Worm (Caenorhabditis elegans) whole organism, young adult: ENCODE results near the gene pqn-27.

Source experiments
- B0261.1 ChIP-seq: sonication (generic microtip); optimal IDR thresholded peaks from 2 replicates; lab custom pipeline; 2016; ENCODE audit warnings: mild to moderate bottlenecking, missing genetic modification characterization, moderate library complexity, missing compliant biosample characterization
- B0336.3 ChIP-seq: fragments of 200-800 bp; sonication (Bioruptor generic); IDR thresholded peaks from 2 replicates; pipeline ENCODE4 v1.3.6; 2022; ENCODE audit warnings: missing genetic modification characterization, missing compliant biosample characterization
- C06A6.2 ChIP-seq: fragments of 200-800 bp; sonication (Bioruptor generic); conservative IDR thresholded peaks from 2 replicates; pipeline ENCODE4 v1.3.6; 2022; ENCODE audit warnings: missing genetic modification characterization, missing compliant biosample characterization
- C17E4.6 ChIP-seq: fragments of 200-800 bp; sonication (Bioruptor generic); IDR thresholded peaks from 2 replicates; pipeline ENCODE4 v1.3.6; 2022; ENCODE audit warnings: missing genetic modification reagents, missing genetic modification characterization, missing compliant biosample characterization
- F23B12.7 ChIP-seq: sonication (generic microtip); optimal IDR thresholded peaks from 2 replicates; lab custom pipeline; 2017; ENCODE audit warnings: missing genetic modification characterization, mild to moderate bottlenecking, missing compliant biosample characterization, antibody characterized with exemption, moderate library complexity; ENCODE audit not compliant: insufficient read depth
- F39B2.1 ChIP-seq: fragments of 200-800 bp; sonication (Bioruptor generic); IDR thresholded peaks from 2 replicates; pipeline ENCODE4 v1.3.6; 2022; ENCODE audit warnings: missing genetic modification reagents, missing genetic modification characterization, missing compliant biosample characterization
- F57C9.4 ChIP-seq: sonication (generic microtip); optimal IDR thresholded peaks from 2 replicates; lab custom pipeline; 2017; ENCODE audit warnings: mild to moderate bottlenecking, missing genetic modification characterization, missing compliant biosample characterization
- Y53F4B.3 ChIP-seq: fragments of 200-800 bp; sonication (Bioruptor generic); IDR thresholded peaks from 2 replicates; pipeline ENCODE4 v1.3.6; 2022; ENCODE audit warnings: missing genetic modification reagents, missing genetic modification characterization, missing compliant biosample characterization
- aptf-3 ChIP-seq: fragments of 200-800 bp; sonication (Bioruptor generic); IDR thresholded peaks from 2 replicates; pipeline ENCODE4 v1.3.6; 2022; ENCODE audit warnings: missing genetic modification characterization, missing compliant biosample characterization
- attf-5 ChIP-seq: fragments of 200-800 bp; sonication (Bioruptor generic); optimal IDR thresholded peaks from 2 replicates; lab custom pipeline; 2018; ENCODE audit warnings: mild to moderate bottlenecking, missing genetic modification characterization, missing compliant biosample characterization
- bed-2 ChIP-seq: fragments of 200-800 bp; sonication (Bioruptor generic); IDR thresholded peaks from 2 replicates; pipeline ENCODE4 v1.3.6; 2022; ENCODE audit warnings: missing genetic modification reagents, missing genetic modification characterization, missing compliant biosample characterization
- ccch-3 ChIP-seq: fragments of 200-800 bp; sonication (Bioruptor generic); optimal IDR thresholded peaks from 2 replicates; lab custom pipeline; 2018; ENCODE audit warnings: mild to moderate bottlenecking, missing genetic modification characterization, missing compliant biosample characterization
- cebp-1 ChIP-seq, 2 experiments: fragments of 200-800 bp in 1 of 2; sonication (Bioruptor generic) in 1 of 2; sonication (generic microtip) in 1 of 2; IDR thresholded peaks in 1 of 2; optimal IDR thresholded peaks in 1 of 2; 2 replicates each; pipeline versions ENCODE4 v1.3.6 to Lab custom; 2017 to 2022; ENCODE audit warnings: missing compliant biosample characterization in 2 of 2, missing genetic modification characterization in 2 of 2, mild to moderate bottlenecking in 1 of 2, missing genetic modification reagents in 1 of 2, moderate library complexity in 1 of 2
- ceh-27 ChIP-seq: fragments of 200-800 bp; sonication (Bioruptor generic); optimal IDR thresholded peaks from 2 replicates; lab custom pipeline; 2018; ENCODE audit warnings: mild to moderate bottlenecking, missing genetic modification characterization, moderate library complexity, missing compliant biosample characterization
- ceh-58 ChIP-seq: fragments of 200-800 bp; sonication (Bioruptor generic); IDR thresholded peaks from 2 replicates; pipeline ENCODE4 v1.3.6; 2022; ENCODE audit warnings: missing genetic modification characterization, missing compliant biosample characterization
- dox-1 ChIP-seq: fragments of 200-800 bp; sonication (Bioruptor generic); IDR thresholded peaks from 2 replicates; pipeline ENCODE4 v1.3.6; 2022; ENCODE audit warnings: missing genetic modification reagents, missing genetic modification characterization, missing compliant biosample characterization
- egrh-3 ChIP-seq: fragments of 200-800 bp; sonication (Bioruptor generic); IDR thresholded peaks from 2 replicates; pipeline ENCODE4 v1.3.6; 2022; ENCODE audit warnings: missing genetic modification reagents, missing genetic modification characterization, missing compliant biosample characterization
- ets-4 ChIP-seq: fragments of 200-800 bp; sonication (Bioruptor generic); optimal IDR thresholded peaks from 2 replicates; lab custom pipeline; 2018; ENCODE audit warnings: mild to moderate bottlenecking, missing genetic modification characterization, missing compliant biosample characterization
- fkh-3 ChIP-seq: sonication (generic microtip); optimal IDR thresholded peaks from 2 replicates; lab custom pipeline; 2016; ENCODE audit warnings: mild to moderate bottlenecking, missing genetic modification characterization, missing compliant biosample characterization
- lin-26 ChIP-seq: fragments of 200-800 bp; sonication (Bioruptor generic); IDR thresholded peaks from 2 replicates; pipeline ENCODE4 v1.3.6; 2022; ENCODE audit warnings: missing genetic modification reagents, missing genetic modification characterization, missing compliant biosample characterization
- lin-40 ChIP-seq: sonication (generic microtip); optimal IDR thresholded peaks from 2 replicates; lab custom pipeline; 2016; ENCODE audit warnings: missing genetic modification characterization, mild to moderate bottlenecking, missing compliant biosample characterization, missing genotype, missing genetic modification reagents
- lsl-1 ChIP-seq: fragments of 200-800 bp; sonication (Bioruptor generic); optimal IDR thresholded peaks from 2 replicates; lab custom pipeline; 2018; ENCODE audit warnings: mild to moderate bottlenecking, missing genetic modification characterization, moderate library complexity, missing compliant biosample characterization
- madf-3 ChIP-seq: fragments of 200-800 bp; sonication (Bioruptor generic); IDR thresholded peaks from 2 replicates; pipeline ENCODE4 v1.3.6; 2022; ENCODE audit warnings: missing genetic modification reagents, missing genetic modification characterization, missing compliant biosample characterization
- mes-4 ChIP-seq: sonication (generic microtip); optimal IDR thresholded peaks from 2 replicates; lab custom pipeline; 2016; ENCODE audit warnings: missing genotype, missing genetic modification characterization, missing compliant biosample characterization
- nfyb-1 ChIP-seq: fragments of 200-800 bp; sonication (Bioruptor generic); IDR thresholded peaks from 2 replicates; pipeline ENCODE4 v1.3.6; 2022; ENCODE audit warnings: missing genetic modification reagents, missing genetic modification characterization, missing compliant biosample characterization
- nhr-120 ChIP-seq: fragments of 200-800 bp; sonication (Bioruptor generic); IDR thresholded peaks from 2 replicates; pipeline ENCODE4 v1.3.6; 2022; ENCODE audit warnings: missing genetic modification characterization, missing compliant biosample characterization
- rpc-1 ChIP-seq, 2 experiments: fragments of 150-350 bp in 1 of 2; sonication (generic microtip) in 1 of 2; optimal IDR thresholded peaks; 2 replicates each; lab custom pipeline; 2014 to 2018; ENCODE audit warnings: missing biosample characterization in 1 of 2, missing genetic modification characterization in 1 of 2, missing genetic modification reagents in 1 of 2, missing genotype in 1 of 2
- snpc-4 ChIP-seq, 5 experiments: fragments of 150-350 bp in 1 of 5; sonication (generic microtip) in 4 of 5; optimal IDR thresholded peaks; 2 replicates each; lab custom pipeline; 2014 to 2018; ENCODE audit warnings: missing genetic modification characterization in 5 of 5, missing biosample characterization in 3 of 5, antibody characterized with exemption in 2 of 5, mild to moderate bottlenecking in 2 of 5, missing compliant biosample characterization in 2 of 5, missing genotype in 2 of 5, moderate library complexity in 2 of 5, missing genetic modification reagents in 1 of 5
- somi-1 ChIP-seq: fragments of 200-800 bp; sonication (Bioruptor generic); optimal IDR thresholded peaks from 2 replicates; lab custom pipeline; 2018; ENCODE audit warnings: mild to moderate bottlenecking, missing genetic modification characterization, missing compliant biosample characterization
- tlf-1 ChIP-seq: fragments of 200-800 bp; sonication (Bioruptor generic); optimal IDR thresholded peaks from 2 replicates; lab custom pipeline; 2018; ENCODE audit warnings: mild to moderate bottlenecking, missing genetic modification characterization, missing compliant biosample characterization
- unc-130 ChIP-seq: sonication (generic microtip); optimal IDR thresholded peaks from 2 replicates; lab custom pipeline; 2016; ENCODE audit warnings: missing genetic modification reagents, missing genetic modification characterization, missing compliant biosample characterization
- ztf-22 ChIP-seq: fragments of 200-800 bp; sonication (Bioruptor generic); optimal IDR thresholded peaks from 2 replicates; lab custom pipeline; 2018; ENCODE audit warnings: mild to moderate bottlenecking, missing genetic modification characterization, moderate library complexity, missing compliant biosample characterization
- ztf-28 ChIP-seq: fragments of 200-800 bp; sonication (Bioruptor generic); IDR thresholded peaks from 2 replicates; pipeline ENCODE4 v1.3.6; 2022; ENCODE audit warnings: missing genetic modification reagents, missing genetic modification characterization, missing compliant biosample characterization
- ztf-3 ChIP-seq: fragments of 200-800 bp; sonication (Bioruptor generic); optimal IDR thresholded peaks from 2 replicates; lab custom pipeline; 2018; ENCODE audit warnings: mild to moderate bottlenecking, missing genetic modification characterization, missing compliant biosample characterization

The pqn-27 gene

ce11 chrII:13447668-13448067 lies 12.8 kb downstream of the pqn-27 start (continued):
- peak; percentile 81 for TF ChIP-seq cebp-1 (GFP tag; IDR thresholded peaks at IDR 0.05; lab: Robert Waterston, UW)
- peak; percentile 92 for TF ChIP-seq cebp-1 (tag; optimal IDR thresholded peaks at IDR 0.05; lab: Kevin White, UChicago)
- no peak for TF ChIP-seq F57C9.4
- peak; percentile 16 for TF ChIP-seq somi-1
- TF ChIP-seq snpc-4 (GFP tag; optimal IDR thresholded peaks at IDR 0.05; lab: Kevin White, UChicago): no peak
- TF ChIP-seq snpc-4 (tag; optimal IDR thresholded peaks at IDR 0.05; lab: Kevin White, UChicago): peak in 3 of 4 experiments; percentile 28 to 47 (median 40)
- TF ChIP-seq, all 124 proteins: peak for 24

ce11 chrII:13447166-13447643 lies 13.2 kb downstream of the pqn-27 start, which contains the start of gene tbc-14:
Gene tbc-14, minus strand, starts transcription at chrII:13447593.
- TF ChIP-seq egrh-3 (GFP tag; lab: Robert Waterston, UW): no peak
- no peak for TF ChIP-seq dox-1 (GFP tag; lab: Robert Waterston, UW)
- TF ChIP-seq nhr-120 (GFP tag; lab: Robert Waterston, UW): no peak
- no peak for TF ChIP-seq lin-40 (tag; lab: Kevin White, UChicago)
- no peak for TF ChIP-seq ccch-3 (GFP tag; lab: Kevin White, UChicago)
- TF ChIP-seq aptf-3 (GFP tag; lab: Robert Waterston, UW): no peak

ce11 chrII:13446597-13446996 lies 13.8 kb downstream of the pqn-27 start:
- TF ChIP-seq rpc-1 (optimal IDR thresholded peaks at IDR 0.05; lab: Kevin White, UChicago) (no peak), rpc-1 (tag; optimal IDR thresholded peaks at IDR 0.05; lab: Kevin White, UChicago) (no peak), nfyb-1 (GFP tag; lab: Robert Waterston, UW) (peak; percentile 75; the same call in 1 of the 2 replicates)

ce11 chrII:13444307-13444706 lies 16.1 kb downstream of the pqn-27 start:
- TF ChIP-seq attf-5: no peak
- no peak for TF ChIP-seq ztf-28 (GFP tag; lab: Robert Waterston, UW)
- TF ChIP-seq ceh-58 (GFP tag; lab: Robert Waterston, UW): no peak
- no peak for TF ChIP-seq lin-26
- TF ChIP-seq ztf-22 (GFP tag; lab: Kevin White, UChicago): no peak
- no peak for TF ChIP-seq madf-3 (GFP tag; lab: Robert Waterston, UW)
- TF ChIP-seq bed-2 (GFP tag; lab: Robert Waterston, UW): no peak
- TF ChIP-seq tlf-1: no peak
- no peak for TF ChIP-seq ztf-3 (GFP tag; lab: Kevin White, UChicago)
- no peak for TF ChIP-seq mes-4 (tag; lab: Kevin White, UChicago)
- TF ChIP-seq lin-40 (tag; lab: Kevin White, UChicago): no peak
- TF ChIP-seq F23B12.7: no peak
- no peak for TF ChIP-seq C06A6.2
- no peak for TF ChIP-seq B0261.1 (tag; lab: Kevin White, UChicago)
- TF ChIP-seq ets-4: no peak
- no peak for TF ChIP-seq Y53F4B.3 (GFP tag; lab: Robert Waterston, UW)
- TF ChIP-seq F39B2.1 (GFP tag; lab: Robert Waterston, UW): no peak
- no peak for TF ChIP-seq fkh-3 (tag; lab: Kevin White, UChicago)
- TF ChIP-seq somi-1: no peak
- TF ChIP-seq unc-130 (GFP tag; lab: Kevin White, UChicago): no peak

ce11 chrII:13436725-13437124 lies 23.7 kb downstream of the pqn-27 start, which contains the start of gene Y48E1C.4:
Gene Y48E1C.4, minus strand, starts transcription at chrII:13436825.
- TF ChIP-seq C17E4.6 (no peak), lsl-1 (GFP tag; lab: Kevin White, UChicago) (no peak), B0336.3 (GFP tag; lab: Robert Waterston, UW) (no peak), ceh-27 (GFP tag; lab: Kevin White, UChicago) (no peak), nfyb-1 (GFP tag; lab: Robert Waterston, UW) (no peak)
